Fruit fly (Drosophila melanogaster) whole organism, embryonic: ENCODE measurements around the gene CG32544.
A peak's percentile ranks its signal among the peaks of the same experiment; 100 is the strongest.

Source experiments
- B-H1 ChIP-seq: fragments of 200-800 bp; sonication (Bioruptor generic); IDR thresholded peaks from 3 replicates; pipeline ENCODE4 v1.3.6; 2022; ENCODE audit warnings: missing biosample characterization, missing genetic modification characterization
- CG10366 ChIP-seq: fragments of 200-800 bp; sonication (Bioruptor generic); IDR thresholded peaks from 2 replicates; pipeline ENCODE4 v1.3.6; 2022; ENCODE audit warnings: missing biosample characterization, missing genetic modification characterization
- CG11085 ChIP-seq: fragments of 200-800 bp; sonication (Bioruptor generic); IDR thresholded peaks from 2 replicates; pipeline ENCODE4 v1.3.6; 2022; ENCODE audit warnings: missing biosample characterization, missing genetic modification characterization
- CG11504 ChIP-seq: fragments of 200-800 bp; sonication (Bioruptor generic); optimal IDR thresholded peaks from 3 replicates; lab custom pipeline; 2019; ENCODE audit warnings: missing biosample characterization, mild to moderate bottlenecking, missing genetic modification characterization, moderate library complexity
- CG12744 ChIP-seq: fragments of 200-800 bp; sonication (Bioruptor generic); optimal IDR thresholded peaks from 2 replicates; lab custom pipeline; 2016; ENCODE audit warnings: missing biosample characterization, missing genetic modification characterization
- CG14441 ChIP-seq: fragments of 200-800 bp; sonication (Bioruptor generic); IDR thresholded peaks from 2 replicates; pipeline ENCODE4 v1.3.6; 2022; ENCODE audit warnings: missing biosample characterization, missing genetic modification characterization
- CG14710 ChIP-seq: fragments of 200-800 bp; sonication (Bioruptor generic); optimal IDR thresholded peaks from 3 replicates; lab custom pipeline; 2019; ENCODE audit warnings: missing biosample characterization, mild to moderate bottlenecking, missing genetic modification characterization, moderate library complexity
- CG15696 ChIP-seq: fragments of 200-800 bp; sonication (Bioruptor generic); optimal IDR thresholded peaks from 2 replicates; lab custom pipeline; 2019; ENCODE audit warnings: missing biosample characterization, mild to moderate bottlenecking, missing genetic modification characterization, moderate library complexity
- CG16813 ChIP-seq: fragments of 200-800 bp; sonication (Bioruptor generic); IDR thresholded peaks from 3 replicates; pipeline ENCODE4 v1.3.6; 2022; ENCODE audit warnings: missing biosample characterization, missing genetic modification characterization; ENCODE audit not compliant: partially characterized antibody
- CG17385 ChIP-seq: fragments of 200-800 bp; sonication (Bioruptor generic); optimal IDR thresholded peaks from 3 replicates; lab custom pipeline; 2018; ENCODE audit warnings: missing biosample characterization, mild to moderate bottlenecking, missing genetic modification characterization
- CG2202 ChIP-seq: fragments of 200-800 bp; sonication (Bioruptor generic); optimal IDR thresholded peaks from 2 replicates; lab custom pipeline; 2018; ENCODE audit warnings: missing biosample characterization, mild to moderate bottlenecking, missing genetic modification characterization
- CG2889 ChIP-seq: fragments of 200-800 bp; sonication (Bioruptor generic); IDR thresholded peaks from 3 replicates; pipeline ENCODE4 v1.3.6; 2022; ENCODE audit warnings: missing biosample characterization, missing genetic modification characterization
- CG3281 ChIP-seq: fragments of 200-800 bp; sonication (Bioruptor generic); optimal IDR thresholded peaks from 3 replicates; lab custom pipeline; 2017; ENCODE audit warnings: missing biosample characterization, mild to moderate bottlenecking, missing genetic modification characterization
- CG4404 ChIP-seq: fragments of 200-800 bp; sonication (Bioruptor generic); IDR thresholded peaks from 2 replicates; pipeline ENCODE4 v1.3.6; 2022; ENCODE audit warnings: missing biosample characterization, missing genetic modification characterization
- CG4820 ChIP-seq: fragments of 200-800 bp; sonication (Bioruptor generic); optimal IDR thresholded peaks from 3 replicates; lab custom pipeline; 2016; ENCODE audit warnings: missing biosample characterization, missing genetic modification characterization
- CG6175 ChIP-seq: fragments of 200-800 bp; sonication (Bioruptor generic); IDR thresholded peaks from 3 replicates; pipeline ENCODE4 v1.3.6; 2022; ENCODE audit warnings: missing biosample characterization, missing genetic modification characterization
- CG6254 ChIP-seq: fragments of 200-800 bp; sonication (Bioruptor generic); optimal IDR thresholded peaks from 3 replicates; lab custom pipeline; 2017; ENCODE audit warnings: mild to moderate bottlenecking, missing biosample characterization, missing genetic modification reagents, missing genetic modification characterization
- CG6272 ChIP-seq: fragments of 200-800 bp; sonication (Bioruptor generic); IDR thresholded peaks from 2 replicates; pipeline ENCODE4 v1.3.6; 2022; ENCODE audit warnings: missing biosample characterization, missing genetic modification characterization
- CG7271 ChIP-seq: fragments of 200-800 bp; sonication (Bioruptor generic); optimal IDR thresholded peaks from 2 replicates; lab custom pipeline; 2018; ENCODE audit warnings: missing biosample characterization, mild to moderate bottlenecking, missing genetic modification characterization, moderate library complexity
- CG9437 ChIP-seq: fragments of 200-800 bp; sonication (Bioruptor generic); optimal IDR thresholded peaks from 2 replicates; lab custom pipeline; 2018; ENCODE audit warnings: missing biosample characterization, mild to moderate bottlenecking, missing genetic modification characterization
- CG9727 ChIP-seq: fragments of 200-800 bp; sonication (Bioruptor generic); optimal IDR thresholded peaks from 3 replicates; lab custom pipeline; 2017; ENCODE audit warnings: missing biosample characterization, mild to moderate bottlenecking, missing genetic modification characterization
- CrebB ChIP-seq: fragments of 200-800 bp; sonication (Bioruptor generic); optimal IDR thresholded peaks from 3 replicates; lab custom pipeline; 2018; ENCODE audit warnings: missing biosample characterization, mild to moderate bottlenecking, missing genetic modification characterization
- E2f2 ChIP-seq: fragments of 200-800 bp; sonication (Bioruptor generic); IDR thresholded peaks from 2 replicates; pipeline ENCODE4 v1.3.6; 2022; ENCODE audit warnings: missing biosample characterization, missing genetic modification characterization
- H15 ChIP-seq: fragments of 200-800 bp; sonication (Bioruptor generic); IDR thresholded peaks from 3 replicates; pipeline ENCODE4 v1.3.6; 2022; ENCODE audit warnings: missing biosample characterization, missing genetic modification characterization
- HLH3B ChIP-seq: fragments of 200-800 bp; sonication (Bioruptor generic); IDR thresholded peaks from 2 replicates; pipeline ENCODE4 v1.3.6; 2022; ENCODE audit warnings: missing biosample characterization, missing genetic modification characterization
- HmgD ChIP-seq: fragments of 200-800 bp; sonication (Bioruptor generic); optimal IDR thresholded peaks from 3 replicates; lab custom pipeline; 2016; ENCODE audit warnings: missing biosample characterization, missing genetic modification characterization
- MESR4 ChIP-seq: fragments of 200-800 bp; sonication (Bioruptor generic); optimal IDR thresholded peaks from 2 replicates; lab custom pipeline; 2018; ENCODE audit warnings: missing biosample characterization, mild to moderate bottlenecking, missing genetic modification characterization, moderate library complexity
- MTF-1 ChIP-seq: fragments of 200-800 bp; sonication (Bioruptor generic); optimal IDR thresholded peaks from 2 replicates; lab custom pipeline; 2018; ENCODE audit warnings: missing biosample characterization, mild to moderate bottlenecking, missing genetic modification characterization, borderline replicate concordance
- Mad ChIP-seq: fragments of 200-800 bp; sonication (Bioruptor generic); optimal IDR thresholded peaks from 2 replicates; lab custom pipeline; 2016; ENCODE audit warnings: missing biosample characterization, missing genetic modification characterization
- Meics ChIP-seq: fragments of 200-800 bp; sonication (Bioruptor generic); optimal IDR thresholded peaks from 2 replicates; lab custom pipeline; 2017; ENCODE audit warnings: missing biosample characterization, mild to moderate bottlenecking, missing genetic modification characterization
- Sox102F ChIP-seq: fragments of 200-800 bp; sonication (Bioruptor generic); optimal IDR thresholded peaks from 2 replicates; lab custom pipeline; 2018; ENCODE audit warnings: missing biosample characterization, mild to moderate bottlenecking, missing genetic modification characterization, moderate library complexity
- Xrp1 ChIP-seq: fragments of 200-800 bp; sonication (Bioruptor generic); IDR thresholded peaks from 2 replicates; pipeline ENCODE4 v1.3.6; 2022; ENCODE audit warnings: missing biosample characterization, missing genetic modification characterization
- br ChIP-seq: fragments of >200 bp; optimal IDR thresholded peaks from 2 replicates; lab custom pipeline; 2017
- btn ChIP-seq: fragments of 200-800 bp; sonication (Bioruptor generic); optimal IDR thresholded peaks from 2 replicates; lab custom pipeline; 2016; ENCODE audit warnings: missing biosample characterization, missing genetic modification characterization
- crol ChIP-seq: fragments of 200-800 bp; sonication (Bioruptor generic); IDR thresholded peaks from 2 replicates; pipeline ENCODE4 v1.3.6; 2022; ENCODE audit warnings: missing biosample characterization, missing genetic modification characterization
- dmrt11E ChIP-seq: fragments of 200-800 bp; sonication (Bioruptor generic); optimal IDR thresholded peaks from 3 replicates; lab custom pipeline; 2018; ENCODE audit warnings: missing biosample characterization, mild to moderate bottlenecking, missing genetic modification characterization, moderate library complexity
- dysf ChIP-seq: fragments of 200-800 bp; sonication (Bioruptor generic); IDR thresholded peaks from 3 replicates; pipeline ENCODE4 v1.3.6; 2022; ENCODE audit warnings: missing biosample characterization, missing genetic modification characterization
- fru ChIP-seq: fragments of >200 bp; optimal IDR thresholded peaks from 2 replicates; lab custom pipeline; 2017
- ftz-f1 ChIP-seq: fragments of 200-800 bp; sonication (Bioruptor generic); optimal IDR thresholded peaks from 2 replicates; lab custom pipeline; 2016; ENCODE audit warnings: missing biosample characterization, missing genetic modification characterization
- h ChIP-seq: fragments of >200 bp; optimal IDR thresholded peaks from 2 replicates; lab custom pipeline; 2017
- hbn ChIP-seq: fragments of 200-800 bp; sonication (Bioruptor generic); IDR thresholded peaks from 2 replicates; pipeline ENCODE4 v1.3.6; 2022; ENCODE audit warnings: missing biosample characterization, missing genetic modification characterization; ENCODE audit not compliant: partially characterized antibody
- ken ChIP-seq: fragments of 200-800 bp; sonication (Bioruptor generic); IDR thresholded peaks from 3 replicates; pipeline ENCODE4 v1.3.6; 2022; ENCODE audit warnings: missing biosample characterization, missing genetic modification characterization
- lmd ChIP-seq: fragments of 200-800 bp; sonication (Bioruptor generic); IDR thresholded peaks from 2 replicates; pipeline ENCODE4 v1.3.6; 2022; ENCODE audit warnings: missing biosample characterization, missing genetic modification characterization
- pita ChIP-seq: fragments of 200-800 bp; sonication (Bioruptor generic); optimal IDR thresholded peaks from 2 replicates; lab custom pipeline; 2017; ENCODE audit warnings: missing biosample characterization, mild to moderate bottlenecking, missing genetic modification characterization
- psq ChIP-seq: fragments of 200-800 bp; sonication (Bioruptor generic); optimal IDR thresholded peaks from 2 replicates; lab custom pipeline; 2017; ENCODE audit warnings: missing biosample characterization, missing genetic modification characterization
- ranshi ChIP-seq: fragments of 200-800 bp; sonication (Bioruptor generic); IDR thresholded peaks from 2 replicates; pipeline ENCODE4 v1.3.6; 2022; ENCODE audit warnings: missing biosample characterization, missing genetic modification characterization
- rib ChIP-seq: fragments of 200-800 bp; sonication (Bioruptor generic); IDR thresholded peaks from 2 replicates; pipeline ENCODE4 v1.3.6; 2022; ENCODE audit warnings: missing biosample characterization, missing genetic modification characterization
- sima ChIP-seq: fragments of 200-800 bp; sonication (Bioruptor generic); optimal IDR thresholded peaks from 2 replicates; lab custom pipeline; 2016; ENCODE audit warnings: missing biosample characterization, missing genetic modification characterization
- ssp ChIP-seq: fragments of 200-800 bp; sonication (Bioruptor generic); IDR thresholded peaks from 2 replicates; pipeline ENCODE4 v1.3.6; 2022; ENCODE audit warnings: missing biosample characterization, missing genetic modification characterization
- stc ChIP-seq: fragments of 200-800 bp; sonication (Bioruptor generic); IDR thresholded peaks from 2 replicates; pipeline ENCODE4 v1.3.6; 2022; ENCODE audit warnings: missing biosample characterization, missing genetic modification characterization
- trh ChIP-seq: fragments of 200-800 bp; sonication (Bioruptor generic); optimal IDR thresholded peaks from 2 replicates; lab custom pipeline; 2016; ENCODE audit warnings: missing biosample characterization, missing genetic modification characterization
- ttk ChIP-seq: fragments of 200-800 bp; sonication (Bioruptor generic); IDR thresholded peaks from 2 replicates; pipeline ENCODE4 v2.1.2; 2022; ENCODE audit warnings: missing biosample characterization, missing genetic modification characterization
- wek ChIP-seq: fragments of 200-800 bp; sonication (Bioruptor generic); optimal IDR thresholded peaks from 3 replicates; lab custom pipeline; 2018; ENCODE audit warnings: missing biosample characterization, mild to moderate bottlenecking, missing genetic modification characterization, moderate library complexity
- yki ChIP-seq: fragments of >200 bp; optimal IDR thresholded peaks from 3 replicates; lab custom pipeline; 2018

Gene CG32544

DNA sequence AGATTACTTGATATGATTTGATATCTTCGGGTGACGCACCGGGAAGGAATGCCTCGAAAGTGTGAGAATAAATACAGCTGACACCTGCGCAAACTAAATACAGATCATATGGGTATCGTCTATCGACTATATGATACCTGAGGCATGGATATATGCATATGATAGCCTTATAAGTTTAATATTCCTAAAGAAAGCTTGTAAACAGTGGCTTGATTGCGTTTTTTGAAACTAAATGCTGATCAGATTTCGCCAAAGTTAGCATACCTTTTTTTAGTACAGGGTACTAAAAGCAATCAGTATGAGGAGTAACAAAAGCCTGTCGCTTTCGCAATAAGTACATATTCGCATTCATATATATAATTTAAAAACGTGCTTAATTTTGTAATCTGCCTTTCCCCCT lies 25.7 kb upstream of the CG32544 start (continued):
- TF ChIP-seq CG6254 (GFP tag; lab: Kevin White, UChicago) (no peak), btn (GFP tag; lab: Kevin White, UChicago) (no peak), CG4404 (GFP tag; lab: Robert Waterston, UW) (no peak), fru (lab: Kevin White, UChicago) (no peak), CG7271 (tag; lab: Kevin White, UChicago) (no peak), CG15696 (tag; lab: Kevin White, UChicago) (no peak), CG6272 (GFP tag; lab: Robert Waterston, UW) (no peak), trh (GFP tag; lab: Kevin White, UChicago) (no peak), CG12744 (GFP tag; lab: Kevin White, UChicago) (no peak), br (lab: Kevin White, UChicago) (no peak), CG2202 (tag; lab: Kevin White, UChicago) (no peak), MTF-1 (no peak), MESR4 (GFP tag; lab: Kevin White, UChicago) (no peak), Xrp1 (peak; percentile 53; the same call in 1 of the 2 replicates), CG10366 (GFP tag; lab: Robert Waterston, UW) (no peak), CG16813 (no peak), H15 (GFP tag; lab: Robert Waterston, UW) (no peak), hbn (no peak), lmd (GFP tag; lab: Robert Waterston, UW) (0 out of 2 replicates have a peak, but pooled peaks have one; percentile 24), CG14710 (no peak), ken (GFP tag; lab: Robert Waterston, UW) (no peak), h (no peak), dysf (no peak), ttk (GFP tag; lab: Robert Waterston, UW) (peak; percentile 56), crol (GFP tag; lab: Robert Waterston, UW) (no peak), wek (GFP tag; lab: Kevin White, UChicago) (no peak), CG9437 (GFP tag; lab: Kevin White, UChicago) (no peak), yki (lab: Kevin White, UChicago) (no peak), ssp (GFP tag; lab: Robert Waterston, UW) (no peak), Sox102F (GFP tag; lab: Kevin White, UChicago) (peak; percentile 5), ranshi (GFP tag; lab: Robert Waterston, UW) (peak; percentile 56; the same call in 1 of the 2 replicates), CG4820 (peak; percentile 19), HLH3B (GFP tag; lab: Robert Waterston, UW) (peak; percentile 51), sima (GFP tag; lab: Kevin White, UChicago) (no peak), CG6175 (GFP tag; lab: Robert Waterston, UW) (no peak), dmrt11E (no peak), stc (GFP tag; lab: Robert Waterston, UW) (peak; percentile 53; the same call in 1 of the 2 replicates), Mad (GFP tag; lab: Kevin White, UChicago) (no peak), CG11504 (tag; lab: Kevin White, UChicago) (peak; percentile 42), CG9727 (GFP tag; lab: Kevin White, UChicago) (peak; percentile 26), CG3281 (peak; percentile 24), CrebB (no peak), rib (no peak), CG2889 (no peak), pita (no peak), E2f2 (GFP tag; lab: Robert Waterston, UW) (no peak), CG11085 (GFP tag; lab: Robert Waterston, UW) (no peak; the same call in 1 of the 2 replicates), ftz-f1 (GFP tag; lab: Kevin White, UChicago) (no peak), CG14441 (GFP tag; lab: Robert Waterston, UW) (peak; percentile 59), CG17385 (GFP tag; lab: Kevin White, UChicago) (no peak), psq (GFP tag; lab: Kevin White, UChicago) (no peak), HmgD (GFP tag; lab: Kevin White, UChicago) (no peak), B-H1 (GFP tag; lab: Robert Waterston, UW) (no peak), Meics (GFP tag; lab: Kevin White, UChicago) (peak; percentile 38)
